Fruit fly (Drosophila melanogaster) whole organism, larva: ENCODE data around the gene CG5355.

Experiments
- noc ChIP-seq: fragments of 200-800 bp; sonication (Bioruptor generic); optimal IDR thresholded peaks from 3 replicates; lab custom pipeline; 2019; ENCODE audit warnings: missing biosample characterization, mild to moderate bottlenecking, missing genetic modification characterization, moderate library complexity

Gene CG5355

dm6 chr2L:10381890-10382450 lies 31.3 kb downstream of the CG5355 start, which contains the start of gene CG5096:
TSS of gene CG5096 (plus strand) at chr2L:10382263.
- TF ChIP-seq noc (tag; lab: Kevin White, UChicago), result peak; percentile 97

dm6 chr2L:10379865-10380264 lies 33.4 kb downstream of the CG5355 start, which contains the start of gene gny:
TSS of gene gny (plus strand) at chr2L:10380103.
- TF ChIP-seq noc (tag; lab: Kevin White, UChicago), result no peak

- TF ChIP-seq noc (tag; lab: Kevin White, UChicago), result no peak
These were observed 34.6 kb downstream of the CG5355 start for dm6 chr2L:10378631-10379030.

DNA sequence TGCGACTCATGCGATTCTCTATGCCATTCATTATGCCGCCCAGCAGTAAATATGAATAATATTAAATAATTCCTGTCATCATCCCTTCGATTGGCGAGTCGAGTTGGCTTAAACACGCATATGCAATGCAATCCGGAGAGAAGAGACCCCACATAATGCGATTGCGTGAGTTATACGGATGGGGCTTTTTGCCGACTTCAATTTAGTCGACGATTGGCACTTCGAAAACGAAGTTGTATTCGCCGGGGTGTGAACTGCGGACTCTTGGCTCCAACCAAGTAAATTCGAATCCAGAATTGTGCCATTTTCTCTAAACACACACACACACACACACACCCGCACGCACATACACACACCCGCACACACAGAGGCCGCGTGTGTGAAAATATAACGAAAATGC lies 37.0 kb downstream of the CG5355 start:
- TF ChIP-seq noc (tag; lab: Kevin White, UChicago), result no peak

DNA sequence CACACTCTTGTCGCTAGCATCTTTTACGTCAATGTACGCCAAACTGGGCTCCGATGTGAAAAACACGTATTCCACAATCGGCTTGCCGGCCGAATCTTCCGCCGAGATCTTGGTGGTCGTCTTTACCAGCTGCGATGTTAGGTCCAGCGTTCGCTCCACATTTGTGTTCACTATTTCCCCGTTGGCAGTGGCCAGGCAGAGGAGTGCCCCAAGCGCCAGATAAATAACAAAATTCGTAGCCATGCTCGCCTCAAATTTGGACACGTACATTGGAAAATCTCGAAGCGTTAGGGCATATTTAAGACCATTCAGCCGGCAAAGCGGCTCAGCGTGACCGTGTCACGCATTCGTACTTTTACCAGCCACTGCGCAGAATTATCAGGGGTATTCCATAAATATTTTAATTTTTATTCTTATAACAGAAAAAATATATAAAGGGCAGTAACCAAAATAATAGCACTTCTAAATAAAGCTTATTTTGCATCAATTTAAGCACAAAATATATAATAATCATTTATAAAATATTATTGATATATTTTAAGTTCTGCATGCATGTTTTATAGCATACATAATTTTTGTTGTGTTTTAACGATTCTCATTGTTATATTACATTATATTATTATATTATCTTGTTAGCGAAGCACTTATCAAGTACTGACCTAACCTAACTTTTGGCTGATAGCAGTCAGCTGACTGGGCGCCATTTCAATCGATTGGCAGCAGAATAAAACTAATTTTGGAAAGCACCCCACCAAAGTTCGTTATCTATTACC lies 37.6 kb downstream of the CG5355 start, which contains the start of the genes CG33303 and dpr19:
Gene CG33303, minus strand, starts transcription at position 294 of the 773 bp plus-strand sequence.
Gene dpr19, plus strand, starts transcription at position 705 of the 773 bp plus-strand sequence.
- TF ChIP-seq noc (tag; lab: Kevin White, UChicago), result peak; percentile 11

- TF ChIP-seq noc (tag; lab: Kevin White, UChicago), result no peak
These were observed 39.5 kb downstream of the CG5355 start, which contains the start of gene rho-5 for dm6 chr2L:10373605-10374269. TSS of gene rho-5 (minus strand) at chr2L:10373900.

DNA sequence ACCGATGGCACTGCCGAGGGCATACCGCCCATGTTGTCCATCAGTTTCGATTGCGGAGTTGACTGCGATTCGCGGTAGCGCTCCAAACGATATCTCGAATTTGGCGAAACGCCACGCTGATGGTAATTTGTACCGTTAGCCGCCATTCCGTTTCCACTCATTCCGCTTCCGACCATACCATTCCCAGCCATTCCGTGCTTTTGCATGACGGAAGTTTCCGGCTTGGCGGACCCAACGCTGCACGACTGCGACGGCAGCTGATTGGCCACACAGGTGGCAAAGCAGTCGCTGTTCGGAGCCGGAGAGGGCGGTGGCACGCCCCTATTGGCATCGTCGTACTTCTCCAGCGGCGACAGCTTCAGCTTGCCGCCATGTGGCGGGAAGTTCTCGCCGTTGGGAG lies 41.0 kb downstream of the CG5355 start:
- TF ChIP-seq noc (tag; lab: Kevin White, UChicago), result no peak

DNA sequence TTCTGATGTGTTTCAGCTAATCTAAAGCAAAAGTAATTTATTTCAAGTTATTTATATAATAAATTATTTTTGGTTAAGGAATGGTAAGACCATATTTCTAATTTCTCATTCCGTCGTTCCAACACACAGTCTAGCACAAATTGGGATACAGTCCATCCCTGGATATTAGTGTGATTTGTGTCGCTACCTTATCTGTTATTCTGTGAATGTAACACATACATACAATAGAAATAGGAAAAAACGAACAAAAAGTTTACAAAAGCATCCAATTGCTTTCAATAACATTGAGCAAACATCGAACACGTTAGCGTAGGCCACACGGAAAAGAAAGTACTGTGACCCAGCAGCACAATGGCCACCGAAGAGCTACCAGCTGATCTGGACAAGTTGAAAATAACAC lies 46.7 kb downstream of the CG5355 start, which contains the start of gene CG5056:
Gene CG5056, plus strand, starts transcription at position 168 of the 400 bp plus-strand sequence.
- TF ChIP-seq noc (tag; lab: Kevin White, UChicago), result no peak

dm6 chr2L:10364229-10364628 lies 49.0 kb downstream of the CG5355 start, which contains the start of gene lft:
TSS of gene lft (plus strand) at chr2L:10364471.
- no peak for TF ChIP-seq noc (tag; lab: Kevin White, UChicago)

DNA sequence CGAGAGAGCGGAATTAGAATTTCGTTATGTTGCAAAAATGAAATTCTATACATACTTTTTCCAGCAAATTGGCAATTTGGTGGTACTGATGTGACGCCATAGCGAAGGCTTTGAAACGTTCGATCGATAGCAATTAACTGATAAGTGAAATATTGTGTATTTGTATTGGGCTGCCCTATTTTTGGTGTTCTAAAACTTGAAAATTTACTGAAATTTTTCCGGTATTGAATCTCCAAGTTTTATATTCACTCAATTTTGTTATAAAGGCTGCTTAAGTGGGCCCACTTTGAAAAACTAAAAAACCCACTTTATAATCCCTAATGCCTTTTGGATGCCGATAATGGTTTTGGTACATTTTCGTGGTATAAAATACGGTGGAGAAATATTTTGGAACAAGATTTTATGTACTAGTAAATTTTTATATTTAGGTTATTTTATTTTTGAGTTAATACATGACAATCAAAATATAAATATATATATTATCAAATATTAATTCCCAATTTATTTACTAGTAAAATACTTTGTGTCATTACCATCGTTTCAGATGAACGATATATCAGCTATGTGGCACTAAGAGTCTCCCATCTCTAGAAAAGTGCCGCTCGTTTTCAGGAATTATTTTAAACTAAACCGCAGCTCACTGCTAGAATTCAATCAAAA lies 50.7 kb downstream of the CG5355 start, which contains the start of the genes Cand1 and pim:
Gene Cand1, minus strand, starts transcription at position 300 of the 660 bp plus-strand sequence.
Gene pim, plus strand, starts transcription at position 582 of the 660 bp plus-strand sequence.
- TF ChIP-seq noc (tag; lab: Kevin White, UChicago), result no peak
